Worm (Caenorhabditis elegans) whole organism, L1 larva: ENCODE results near the gene sre-40.
A peak's percentile ranks its signal among the peaks of the same experiment; 100 is the strongest.

Experiments used
- C16A3.4 ChIP-seq: fragments of 150-350 bp; optimal IDR thresholded peaks from 2 replicates; lab custom pipeline; 2014; ENCODE audit warnings: missing biosample characterization, missing genetic modification characterization
- C34B4.2 ChIP-seq: sonication (generic microtip); optimal IDR thresholded peaks from 2 replicates; lab custom pipeline; 2017; ENCODE audit warnings: mild to moderate bottlenecking, missing genetic modification characterization, missing compliant biosample characterization
- F16B12.6 ChIP-seq: fragments of 150-350 bp; optimal IDR thresholded peaks from 2 replicates; lab custom pipeline; 2014; ENCODE audit warnings: missing biosample characterization, missing genetic modification characterization
- alr-1 ChIP-seq: fragments of 200-800 bp; sonication (Bioruptor generic); optimal IDR thresholded peaks from 2 replicates; lab custom pipeline; 2018; ENCODE audit warnings: borderline replicate concordance, mild to moderate bottlenecking, missing genetic modification characterization, missing compliant biosample characterization
- blmp-1 ChIP-seq: fragments of 150-350 bp; optimal IDR thresholded peaks from 2 replicates; lab custom pipeline; 2014; ENCODE audit warnings: missing biosample characterization, missing genetic modification characterization
- ceh-8 ChIP-seq: fragments of 200-800 bp; sonication (Bioruptor generic); optimal IDR thresholded peaks from 2 replicates; lab custom pipeline; 2018; ENCODE audit warnings: mild to moderate bottlenecking, missing genetic modification characterization, moderate library complexity, missing compliant biosample characterization
- ceh-82 ChIP-seq, 3 experiments: fragments of 150-350 bp in 1 of 3; sonication (generic microtip) in 2 of 3; optimal IDR thresholded peaks; 2 replicates each; lab custom pipeline; 2014 to 2017; ENCODE audit warnings: missing biosample characterization in 3 of 3, missing genetic modification characterization in 3 of 3
- ceh-90 ChIP-seq: sonication (generic microtip); optimal IDR thresholded peaks from 2 replicates; lab custom pipeline; 2016; ENCODE audit warnings: missing genetic modification characterization, missing compliant biosample characterization
- dpl-1 ChIP-seq, 3 experiments: fragments of 150-350 bp in 2 of 3; sonication (generic microtip) in 1 of 3; optimal IDR thresholded peaks; 2 replicates each; lab custom pipeline; 2014 to 2017; ENCODE audit warnings: missing biosample characterization in 3 of 3, missing genetic modification characterization in 3 of 3, missing genetic modification reagents in 3 of 3
- dsc-1 ChIP-seq: sonication (generic microtip); optimal IDR thresholded peaks from 2 replicates; lab custom pipeline; 2016; ENCODE audit warnings: mild to moderate bottlenecking, missing genetic modification characterization, missing compliant biosample characterization
- efl-1 ChIP-seq, 4 experiments: fragments of 150-350 bp; optimal IDR thresholded peaks in 3 of 4; peaks in 1 of 4; 1 replicate in 1 of 4; 2 replicates in 3 of 4; lab custom pipeline; 2014; ENCODE audit warnings: missing biosample characterization in 2 of 4, missing genetic modification characterization in 2 of 4, missing genetic modification reagents in 2 of 4
- egl-13 ChIP-seq: sonication (generic microtip); optimal IDR thresholded peaks from 2 replicates; lab custom pipeline; 2016; ENCODE audit warnings: missing genotype, missing genetic modification reagents, missing genetic modification characterization, missing compliant biosample characterization
- elt-2 ChIP-seq: sonication (generic microtip); optimal IDR thresholded peaks from 2 replicates; lab custom pipeline; 2016; ENCODE audit warnings: missing genetic modification characterization, mild to moderate bottlenecking, inconsistent platforms, missing compliant biosample characterization, missing genetic modification reagents
- elt-3 ChIP-seq, 6 experiments: fragments of 150-350 bp in 1 of 6; sonication (generic microtip); optimal IDR thresholded peaks; 2 replicates each; lab custom pipeline; 2017 to 2018; ENCODE audit warnings: missing biosample characterization in 6 of 6, missing genetic modification characterization in 6 of 6, inconsistent platforms in 1 of 6
- ets-5 ChIP-seq: fragments of 200-800 bp; sonication (Bioruptor generic); IDR thresholded peaks from 2 replicates; pipeline ENCODE4 v1.3.6; 2022; ENCODE audit warnings: missing genetic modification characterization, missing compliant biosample characterization
- fkh-10 ChIP-seq: sonication (generic microtip); optimal IDR thresholded peaks from 2 replicates; lab custom pipeline; 2017; ENCODE audit warnings: missing biosample characterization, missing genetic modification reagents, missing genetic modification characterization
- fkh-8 ChIP-seq: sonication (generic microtip); optimal IDR thresholded peaks from 2 replicates; lab custom pipeline; 2016; ENCODE audit warnings: mild to moderate bottlenecking, missing genetic modification characterization, missing compliant biosample characterization
- fos-1 ChIP-seq: fragments of 150-350 bp; optimal IDR thresholded peaks from 2 replicates; lab custom pipeline; 2014; ENCODE audit warnings: missing biosample characterization, missing genetic modification characterization
- grh-1 ChIP-seq: fragments of 200-800 bp; sonication (Bioruptor generic); IDR thresholded peaks from 2 replicates; pipeline ENCODE4 v1.3.6; 2022; ENCODE audit warnings: missing genetic modification reagents, missing genetic modification characterization, missing compliant biosample characterization
- isw-1 ChIP-seq: fragments of 200-800 bp; sonication (Bioruptor generic); IDR thresholded peaks from 2 replicates; pipeline ENCODE4 v1.3.6; 2022; ENCODE audit warnings: missing genetic modification characterization, missing compliant biosample characterization
- jun-1 ChIP-seq: fragments of 150-350 bp; optimal IDR thresholded peaks from 2 replicates; lab custom pipeline; 2014; ENCODE audit warnings: missing biosample characterization, missing genetic modification reagents, missing genetic modification characterization
- lin-13 ChIP-seq: fragments of 150-350 bp; optimal IDR thresholded peaks from 2 replicates; lab custom pipeline; 2014; ENCODE audit warnings: missing biosample characterization, missing genetic modification reagents, missing genetic modification characterization
- lin-14 ChIP-seq: fragments of 200-800 bp; sonication (Bioruptor generic); optimal IDR thresholded peaks from 2 replicates; lab custom pipeline; 2018; ENCODE audit warnings: mild to moderate bottlenecking, missing genetic modification characterization, moderate library complexity, missing compliant biosample characterization
- lin-35 ChIP-seq, 2 experiments: fragments of 150-350 bp; optimal IDR thresholded peaks; 2 replicates each; lab custom pipeline; 2014; ENCODE audit warnings: missing biosample characterization in 2 of 2, missing genetic modification characterization in 2 of 2, missing genetic modification reagents in 2 of 2
- mdl-1 ChIP-seq, 2 experiments: fragments of 150-350 bp; optimal IDR thresholded peaks; 2 replicates each; lab custom pipeline; 2014 to 2017; ENCODE audit warnings: missing biosample characterization in 2 of 2, missing genetic modification characterization in 2 of 2, inconsistent platforms in 1 of 2
- mef-2 ChIP-seq: fragments of 150-350 bp; optimal IDR thresholded peaks from 2 replicates; lab custom pipeline; 2014; ENCODE audit warnings: missing biosample characterization, missing genetic modification characterization
- mep-1 ChIP-seq: fragments of 150-350 bp; optimal IDR thresholded peaks from 2 replicates; lab custom pipeline; 2014; ENCODE audit warnings: missing biosample characterization, missing genetic modification characterization
- nhr-11 ChIP-seq: fragments of 150-350 bp; optimal IDR thresholded peaks from 2 replicates; lab custom pipeline; 2014; ENCODE audit warnings: missing biosample characterization, missing genetic modification characterization
- nhr-20 ChIP-seq: sonication (generic microtip); optimal IDR thresholded peaks from 2 replicates; lab custom pipeline; 2016; ENCODE audit warnings: mild to moderate bottlenecking, missing genetic modification characterization, missing compliant biosample characterization
- nhr-47 ChIP-seq: sonication (generic microtip); optimal IDR thresholded peaks from 2 replicates; lab custom pipeline; 2016; ENCODE audit warnings: mild to moderate bottlenecking, missing genetic modification characterization, moderate library complexity, missing compliant biosample characterization
- nhr-71 ChIP-seq: sonication (generic microtip); optimal IDR thresholded peaks from 2 replicates; lab custom pipeline; 2016; ENCODE audit warnings: mild to moderate bottlenecking, missing genetic modification characterization, moderate library complexity, missing compliant biosample characterization
- nhr-77 ChIP-seq: fragments of 150-350 bp; optimal IDR thresholded peaks from 2 replicates; lab custom pipeline; 2014; ENCODE audit warnings: missing biosample characterization, missing genetic modification characterization
- nhr-85 ChIP-seq: sonication (generic microtip); peaks from one replicate; lab custom pipeline; 2016; ENCODE audit warnings: missing genetic modification characterization, inconsistent platforms, missing compliant biosample characterization
- rnt-1 ChIP-seq: sonication (generic microtip); optimal IDR thresholded peaks from 2 replicates; lab custom pipeline; 2016; ENCODE audit warnings: mild to moderate bottlenecking, missing genetic modification characterization, moderate library complexity, missing compliant biosample characterization
- snpc-4 ChIP-seq: fragments of 150-350 bp; optimal IDR thresholded peaks from 2 replicates; lab custom pipeline; 2014; ENCODE audit warnings: missing biosample characterization, missing genetic modification characterization
- snu-23 ChIP-seq: sonication (generic microtip); optimal IDR thresholded peaks from 2 replicates; lab custom pipeline; 2016; ENCODE audit warnings: missing genetic modification characterization, missing compliant biosample characterization
- swsn-7 ChIP-seq: sonication (generic microtip); optimal IDR thresholded peaks from 2 replicates; lab custom pipeline; 2016; ENCODE audit warnings: missing genetic modification characterization, missing compliant biosample characterization
- tlp-1 ChIP-seq: fragments of 150-350 bp; optimal IDR thresholded peaks from 2 replicates; lab custom pipeline; 2014; ENCODE audit warnings: missing biosample characterization, missing genetic modification characterization
- unc-130 ChIP-seq: fragments of 150-350 bp; optimal IDR thresholded peaks from 2 replicates; lab custom pipeline; 2017; ENCODE audit warnings: missing biosample characterization, missing genetic modification characterization, inconsistent platforms
- unc-86 ChIP-seq: sonication (generic microtip); optimal IDR thresholded peaks from 2 replicates; lab custom pipeline; 2016; ENCODE audit warnings: missing genetic modification characterization, missing compliant biosample characterization
- unc-98 ChIP-seq: fragments of 200-800 bp; sonication (Bioruptor generic); IDR thresholded peaks from 2 replicates; pipeline ENCODE4 v1.3.6; 2022; ENCODE audit warnings: missing genetic modification characterization, missing compliant biosample characterization
- vab-15 ChIP-seq: sonication (generic microtip); optimal IDR thresholded peaks from 2 replicates; lab custom pipeline; 2017; ENCODE audit warnings: missing genotype, mild to moderate bottlenecking, missing genetic modification characterization, missing compliant biosample characterization
- xbp-1 ChIP-seq: sonication (generic microtip); optimal IDR thresholded peaks from 2 replicates; lab custom pipeline; 2016; ENCODE audit warnings: missing genetic modification characterization, missing compliant biosample characterization
- zip-4 ChIP-seq: fragments of 200-800 bp; sonication (Bioruptor generic); optimal IDR thresholded peaks from 2 replicates; lab custom pipeline; 2018; ENCODE audit warnings: mild to moderate bottlenecking, missing genetic modification characterization, moderate library complexity, missing compliant biosample characterization
- ztf-11 ChIP-seq, 2 experiments: sonication (generic microtip); optimal IDR thresholded peaks; 2 replicates each; lab custom pipeline; 2016 to 2017; ENCODE audit warnings: missing genetic modification characterization in 2 of 2, missing biosample characterization in 1 of 2, missing compliant biosample characterization in 1 of 2
- ztf-4 ChIP-seq: fragments of 150-350 bp; optimal IDR thresholded peaks from 2 replicates; lab custom pipeline; 2014; ENCODE audit warnings: missing biosample characterization, missing genetic modification characterization

sre-40 gene

ce11 chrII:4701482-4702119 lies 18.0 kb upstream of the sre-40 start, which contains the start of gene unc-85 (continued):
- TF ChIP-seq efl-1 (optimal IDR thresholded peaks at IDR 0.05; lab: Kevin White, UChicago) (peak; percentile 74 to 76), efl-1 (GFP tag; optimal IDR thresholded peaks at IDR 0.05 in 1 of 2; lab: Kevin White, UChicago) (peak; percentile 71 to 96), lin-13 (GFP tag; lab: Kevin White, UChicago) (peak; percentile 44), ceh-82 (tag; optimal IDR thresholded peaks at IDR 0.05; lab: Kevin White, UChicago) (peak in 2 of 3 experiments; percentile 24 to 65), unc-98 (GFP tag; lab: Robert Waterston, UW) (peak; percentile 58; the same call in 1 of the 2 replicates), blmp-1 (tag; lab: Kevin White, UChicago) (peak; percentile 20), nhr-77 (tag; lab: Kevin White, UChicago) (peak; percentile 22), snu-23 (GFP tag; lab: Kevin White, UChicago) (peak; percentile 76), swsn-7 (tag; lab: Kevin White, UChicago) (peak; percentile 73), nhr-47 (tag; lab: Kevin White, UChicago) (peak; percentile 82), mep-1 (peak; percentile 28)

- no peak for TF ChIP-seq C34B4.2 (tag; lab: Kevin White, UChicago)
- TF ChIP-seq ceh-82 (tag; optimal IDR thresholded peaks at IDR 0.05; lab: Kevin White, UChicago), result peak in 2 of 3 experiments; percentile 59 to 81
- peak; percentile 44 for TF ChIP-seq F16B12.6 (tag; lab: Kevin White, UChicago)
- TF ChIP-seq nhr-85 (tag; lab: Kevin White, UChicago), result peak; percentile 31
- no peak for TF ChIP-seq fkh-10
- TF ChIP-seq nhr-47 (tag; lab: Kevin White, UChicago), result peak; percentile 75
- TF ChIP-seq blmp-1 (tag; lab: Kevin White, UChicago), result peak; percentile 75
- TF ChIP-seq nhr-11, result peak; percentile 50
- peak; percentile 66 for TF ChIP-seq xbp-1 (tag; lab: Kevin White, UChicago)
- peak; percentile 79 for TF ChIP-seq mep-1
- peak; percentile 77 for TF ChIP-seq rnt-1 (tag; lab: Kevin White, UChicago)
- peak; percentile 45 for TF ChIP-seq ceh-8 (GFP tag; lab: Kevin White, UChicago)
- TF ChIP-seq lin-35 (GFP tag; optimal IDR thresholded peaks at IDR 0.05; lab: Kevin White, UChicago), result peak; percentile 92 to 97
- TF ChIP-seq nhr-77 (tag; lab: Kevin White, UChicago), result peak; percentile 42
- TF ChIP-seq zip-4 (GFP tag; lab: Kevin White, UChicago), result no peak
- peak; percentile 51 for TF ChIP-seq fos-1
- peak; percentile 10 for TF ChIP-seq jun-1 (tag; lab: Kevin White, UChicago)
- peak; percentile 66 for TF ChIP-seq swsn-7 (tag; lab: Kevin White, UChicago)
- peak; percentile 24 for TF ChIP-seq snpc-4 (tag; lab: Kevin White, UChicago)
- peak; percentile 93 to 96 for TF ChIP-seq efl-1 (optimal IDR thresholded peaks at IDR 0.05; lab: Kevin White, UChicago)
- TF ChIP-seq efl-1 (GFP tag; optimal IDR thresholded peaks at IDR 0.05 in 1 of 2; lab: Kevin White, UChicago), result peak; percentile 94 to 99
- no peak for TF ChIP-seq ets-5 (GFP tag; lab: Robert Waterston, UW)
- peak; percentile 84 for TF ChIP-seq unc-130 (tag; lab: Kevin White, UChicago)
- TF ChIP-seq isw-1 (GFP tag; lab: Robert Waterston, UW), result peak; percentile 77
- peak in 2 of 6 experiments; percentile 57 to 64 for TF ChIP-seq elt-3 (tag; optimal IDR thresholded peaks at IDR 0.05; lab: Kevin White, UChicago)
- peak; percentile 62 for TF ChIP-seq vab-15 (tag; lab: Kevin White, UChicago)
- TF ChIP-seq ztf-4 (tag; lab: Kevin White, UChicago), result peak; percentile 17
- no peak for TF ChIP-seq alr-1 (tag; lab: Kevin White, UChicago)
- TF ChIP-seq tlp-1 (tag; lab: Kevin White, UChicago), result no peak
- TF ChIP-seq dsc-1 (tag; lab: Kevin White, UChicago), result peak; percentile 58
- TF ChIP-seq nhr-71, result peak; percentile 81
- TF ChIP-seq nhr-20 (tag; lab: Kevin White, UChicago), result peak; percentile 72
- peak; percentile 91 to 95 (median 91) for TF ChIP-seq dpl-1 (GFP tag; optimal IDR thresholded peaks at IDR 0.05; lab: Kevin White, UChicago)
- no peak for TF ChIP-seq egl-13 (tag; lab: Kevin White, UChicago)
- peak; percentile 12 for TF ChIP-seq fkh-8 (tag; lab: Kevin White, UChicago)
- peak in 1 of 2 experiments; percentile 49 for TF ChIP-seq mdl-1 (tag; optimal IDR thresholded peaks at IDR 0.05; lab: Kevin White, UChicago)
- peak; percentile 84 for TF ChIP-seq C16A3.4 (tag; lab: Kevin White, UChicago)
- no peak for TF ChIP-seq mef-2 (tag; lab: Kevin White, UChicago)
- TF ChIP-seq unc-86, result peak; percentile 45
- TF ChIP-seq ztf-11 (tag; optimal IDR thresholded peaks at IDR 0.05; lab: Kevin White, UChicago), result peak in 1 of 2 experiments; percentile 15
- no peak for TF ChIP-seq grh-1 (GFP tag; lab: Robert Waterston, UW)
- TF ChIP-seq lin-14 (GFP tag; lab: Kevin White, UChicago), result peak; percentile 63
- peak; percentile 77 for TF ChIP-seq snu-23 (GFP tag; lab: Kevin White, UChicago)
- TF ChIP-seq ceh-90 (tag; lab: Kevin White, UChicago), result peak; percentile 39
- peak; percentile 32 for TF ChIP-seq elt-2 (tag; lab: Kevin White, UChicago)
Measured at ce11 chrII:4698266-4698771, 14.7 kb upstream of the sre-40 start, which contains the start of the genes rpn-5 and scc-1. Gene rpn-5, minus strand, starts transcription at chrII:4698427. Gene scc-1, plus strand, starts transcription at chrII:4698721.
